Fruit fly (Drosophila melanogaster) whole organism: Measurements from ENCODE around the gene CG17637.
"Not testable (repeated sequence)": the region's sequence is repeated elsewhere in the genome, so short reads cannot be mapped to it uniquely, and the experiment has no call there.

Experiments
- CG8478 ChIP-seq: fragments of >200 bp; optimal IDR thresholded peaks from 2 replicates; lab custom pipeline; 2018; ENCODE audit warnings: inconsistent platforms
- Dll ChIP-seq: fragments of >200 bp; optimal IDR thresholded peaks from 2 replicates; lab custom pipeline; 2017
- pan ChIP-seq: fragments of >200 bp; optimal IDR thresholded peaks from 2 replicates; lab custom pipeline; 2017
- psq ChIP-seq: fragments of >200 bp; optimal IDR thresholded peaks from 2 replicates; lab custom pipeline; 2017
- usp ChIP-seq: fragments of >200 bp; optimal IDR thresholded peaks from 2 replicates; lab custom pipeline; 2017; ENCODE audit warnings: missing biosample characterization, missing genetic modification characterization, mixed read lengths

DNA sequence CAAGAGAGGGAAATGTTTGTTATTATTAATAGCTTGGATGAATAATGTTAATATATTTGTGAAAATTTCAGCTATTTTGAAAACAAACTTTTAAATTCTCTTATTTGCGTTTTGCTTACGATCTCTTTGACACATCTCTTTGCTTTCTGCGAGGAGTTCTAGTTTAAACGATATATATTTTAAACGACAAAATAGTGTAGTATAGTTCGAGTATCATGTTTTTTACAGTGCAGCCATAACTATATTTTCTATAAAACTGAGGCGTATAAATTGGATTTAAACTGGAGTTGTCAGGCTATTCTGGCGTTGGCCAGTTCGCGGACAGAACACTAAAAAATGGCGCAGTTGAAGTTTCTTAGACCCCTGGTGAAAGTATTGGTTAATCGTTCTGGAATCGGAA, 4.5 kb upstream of the CG17637 start, which contains the start of gene CG18281:
- TF ChIP-seq CG8478 (lab: Kevin White, UChicago); psq (lab: Kevin White, UChicago); pan (lab: Kevin White, UChicago); usp (GFP tag; lab: Kevin White, UChicago); Dll (lab: Kevin White, UChicago): not testable (repeated sequence)
